Worm (Caenorhabditis elegans): ENCODE data around the gene C18F10.7.

ce11 chrIII:6310352-6310751 is 32.2 kb upstream of the C18F10.7 start:
- TF ChIP-seq him-1 (tag; optimal IDR thresholded peaks at IDR 0.05) (no peak), dao-5 (tag; optimal IDR thresholded peaks at IDR 0.05) (no peak), W03F9.2 (tag; optimal IDR thresholded peaks at IDR 0.05) (no peak)
